Worm (Caenorhabditis elegans) whole organism, dauer: ENCODE results near the gene ZK1307.2.

Experiments
- unc-62 ChIP-seq: sonication (generic microtip); optimal IDR thresholded peaks from 2 replicates; lab custom pipeline; 2017; ENCODE audit warnings: missing biosample characterization, missing genetic modification reagents, missing genetic modification characterization

Gene ZK1307.2

DNA sequence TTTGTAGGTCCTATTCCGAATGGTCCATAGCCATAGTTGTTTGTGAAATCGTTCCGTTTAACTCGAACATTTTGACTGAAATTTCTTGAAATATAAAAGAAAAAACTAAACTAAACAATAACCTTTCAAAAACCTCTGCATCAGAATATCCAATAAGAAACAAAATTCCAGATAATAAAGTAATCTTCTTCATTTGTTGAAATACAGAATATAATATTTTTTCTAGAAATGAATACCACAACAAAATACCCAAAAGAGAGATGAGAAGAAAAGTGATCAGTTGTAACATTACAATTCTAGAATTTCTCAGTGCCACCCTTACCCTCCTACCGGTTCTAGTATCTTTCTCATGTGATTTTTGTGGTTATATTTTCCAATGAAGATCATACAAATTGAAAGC is at the start of gene ZK1307.2:
Gene ZK1307.2, minus strand, starts transcription at position 274 of the 400 bp plus-strand sequence.
- TF ChIP-seq unc-62 (GFP tag; lab: Kevin White, UChicago), result no peak

DNA sequence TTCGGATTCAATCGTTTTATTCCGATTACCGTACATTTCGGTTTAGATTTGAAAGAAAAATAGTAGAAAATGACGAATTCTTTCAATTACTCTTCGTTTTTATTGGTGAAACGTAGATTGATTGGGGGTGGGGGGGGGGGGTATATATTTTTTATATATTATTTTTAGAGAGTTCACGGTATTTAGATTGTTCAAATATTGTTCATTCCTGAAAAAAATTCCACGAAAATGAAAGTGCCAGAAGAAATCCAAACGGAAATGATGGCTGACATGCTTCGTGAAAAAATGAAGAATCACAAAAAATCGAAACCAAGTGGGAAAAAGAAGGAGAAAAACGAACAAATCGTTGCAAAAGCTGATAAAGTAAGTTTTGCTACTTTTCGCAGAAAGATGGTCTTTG is 46.6 kb upstream of the ZK1307.2 start, which contains the start of the genes Y53C12A.8 and Y53C12A.7:
Gene Y53C12A.8, minus strand, starts transcription at position 101 of the 400 bp plus-strand sequence.
Gene Y53C12A.7, plus strand, starts transcription at position 181 of the 400 bp plus-strand sequence.
- no peak for TF ChIP-seq unc-62 (GFP tag; lab: Kevin White, UChicago)

DNA sequence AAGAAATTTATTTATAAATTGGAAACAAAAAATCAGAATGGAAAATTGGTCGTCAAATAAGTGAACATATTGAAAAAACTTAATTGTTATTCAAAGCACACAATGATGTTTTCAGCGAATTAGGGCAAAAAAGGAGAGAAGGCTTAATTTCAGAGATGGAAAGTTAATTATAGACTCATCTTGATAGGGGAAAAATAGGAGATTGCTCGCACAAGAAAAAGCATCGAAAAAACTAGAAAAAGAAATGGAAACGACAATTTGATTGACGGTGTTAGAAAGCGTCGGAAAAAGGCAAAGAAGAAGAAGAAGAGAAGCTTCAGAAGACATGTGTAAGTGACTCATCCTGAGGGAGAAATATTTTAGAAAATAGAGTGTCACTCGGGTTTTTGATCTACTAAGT is 42.2 kb upstream of the ZK1307.2 start:
- TF ChIP-seq unc-62 (GFP tag; lab: Kevin White, UChicago), result no peak

DNA sequence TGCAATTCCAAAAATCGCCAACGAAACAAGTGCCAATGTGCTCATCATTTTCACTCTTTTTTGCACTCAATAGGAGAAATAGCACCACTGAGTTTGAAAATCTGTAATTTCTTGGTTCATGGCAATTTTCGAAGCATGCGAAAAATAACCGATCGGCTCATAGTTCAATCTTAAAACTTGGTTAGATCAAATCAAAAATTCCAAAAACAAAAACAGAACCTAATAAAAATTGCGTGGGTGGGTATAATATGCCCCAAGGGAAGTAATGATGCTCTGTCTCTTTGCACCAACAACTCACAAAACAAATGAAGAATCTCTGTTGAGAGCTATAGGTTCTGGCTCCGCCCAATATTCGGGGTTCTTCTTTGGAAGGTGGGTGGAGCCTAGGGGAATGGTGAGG is 38.1 kb upstream of the ZK1307.2 start, which contains the start of gene nlp-11:
Gene nlp-11, minus strand, starts transcription at position 101 of the 400 bp plus-strand sequence.
- TF ChIP-seq unc-62 (GFP tag; lab: Kevin White, UChicago), result no peak

DNA sequence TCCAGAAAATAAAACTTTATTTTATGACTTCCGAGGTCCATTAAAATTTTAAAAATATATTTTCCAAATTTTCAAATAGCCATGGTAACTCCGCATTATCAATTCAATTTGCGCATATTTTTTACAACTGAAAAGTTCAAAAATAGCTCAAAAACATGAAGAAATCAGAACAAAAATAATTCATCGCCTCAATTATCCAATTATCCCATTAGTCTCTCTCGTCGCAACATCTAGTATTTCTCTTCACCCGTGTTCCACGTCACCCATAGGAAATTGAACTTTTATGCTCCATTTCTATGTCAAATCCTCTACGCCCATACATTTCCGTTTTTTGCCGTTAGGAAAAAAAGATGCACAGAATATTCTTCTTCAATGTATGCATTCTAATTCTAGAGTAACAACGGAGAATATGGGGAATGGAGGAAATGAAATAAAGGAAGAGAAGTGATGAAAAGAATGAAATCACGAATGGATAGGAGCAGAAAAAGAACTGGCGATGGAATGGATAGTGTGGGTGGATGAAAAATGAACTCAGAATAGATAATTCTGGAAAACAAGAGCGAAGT is 36.4 kb upstream of the ZK1307.2 start:
- no peak for TF ChIP-seq unc-62 (GFP tag; lab: Kevin White, UChicago)

DNA sequence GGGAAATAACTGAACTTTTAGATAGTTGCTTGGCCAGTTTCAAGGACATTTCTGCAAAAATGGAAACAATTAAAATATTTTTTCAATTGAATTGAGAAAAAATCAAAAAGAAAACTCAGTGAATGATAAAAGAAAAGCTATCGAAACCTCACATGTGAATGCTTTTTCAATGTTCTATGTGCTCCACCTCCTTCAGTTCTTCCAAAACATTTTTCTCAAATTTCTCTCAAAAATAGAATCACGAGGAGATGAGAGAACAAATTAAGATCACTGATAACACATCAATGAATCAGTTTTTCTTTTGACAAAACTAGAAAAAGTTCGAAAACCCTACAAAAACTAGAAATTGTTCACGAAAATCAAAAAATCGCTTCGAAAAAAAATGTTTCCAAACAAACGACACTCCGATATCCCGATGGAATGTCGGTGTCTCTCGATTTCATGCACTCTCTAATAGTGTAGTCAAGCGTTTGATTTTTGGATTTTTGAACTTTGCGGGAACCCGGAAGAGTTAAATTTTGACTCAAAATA is 33.0 kb upstream of the ZK1307.2 start, which contains the start of gene ZK1320.9:
Gene ZK1320.9, minus strand, starts transcription at position 51 of the 531 bp plus-strand sequence.
- no peak for TF ChIP-seq unc-62 (GFP tag; lab: Kevin White, UChicago)

DNA sequence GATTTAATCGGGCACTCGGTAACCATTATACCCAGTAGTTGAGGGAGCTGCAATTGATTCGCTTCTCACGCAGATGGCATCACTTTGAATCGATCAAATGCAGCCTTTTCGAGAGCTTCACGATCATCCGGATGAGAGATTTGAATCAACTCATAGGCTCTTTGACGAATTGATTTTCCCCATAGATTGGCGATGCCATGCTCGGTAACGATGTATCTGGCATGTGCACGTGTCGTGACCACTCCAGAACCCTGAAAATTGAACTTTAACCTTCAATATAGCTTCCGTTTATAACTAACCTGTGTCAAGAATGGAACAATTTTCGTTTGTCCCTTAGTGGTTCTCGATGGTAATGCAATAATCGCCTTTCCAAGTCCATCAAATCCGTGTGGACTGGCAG is 30.4 kb upstream of the ZK1307.2 start:
- TF ChIP-seq unc-62 (GFP tag; lab: Kevin White, UChicago), result no peak

DNA sequence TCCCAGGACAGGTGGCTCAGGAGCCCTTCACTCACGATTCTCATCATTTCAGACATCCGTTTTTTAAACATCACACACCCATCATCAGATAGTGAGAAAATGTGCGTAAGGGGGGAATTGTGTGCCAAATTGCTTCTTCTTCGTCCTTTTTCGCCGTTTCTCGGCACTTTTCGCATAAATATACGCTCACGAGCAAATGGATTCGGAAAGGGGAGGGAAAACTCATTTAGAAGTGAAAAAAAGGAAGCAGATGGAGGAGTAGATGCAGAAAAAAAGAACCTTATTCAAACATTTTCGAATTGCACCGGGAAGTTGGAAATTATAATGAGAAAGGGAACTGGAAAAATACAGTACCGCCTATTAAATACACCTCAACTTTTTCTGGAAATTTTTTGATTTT is 28.3 kb upstream of the ZK1307.2 start:
- TF ChIP-seq unc-62 (GFP tag; lab: Kevin White, UChicago), result no peak

DNA sequence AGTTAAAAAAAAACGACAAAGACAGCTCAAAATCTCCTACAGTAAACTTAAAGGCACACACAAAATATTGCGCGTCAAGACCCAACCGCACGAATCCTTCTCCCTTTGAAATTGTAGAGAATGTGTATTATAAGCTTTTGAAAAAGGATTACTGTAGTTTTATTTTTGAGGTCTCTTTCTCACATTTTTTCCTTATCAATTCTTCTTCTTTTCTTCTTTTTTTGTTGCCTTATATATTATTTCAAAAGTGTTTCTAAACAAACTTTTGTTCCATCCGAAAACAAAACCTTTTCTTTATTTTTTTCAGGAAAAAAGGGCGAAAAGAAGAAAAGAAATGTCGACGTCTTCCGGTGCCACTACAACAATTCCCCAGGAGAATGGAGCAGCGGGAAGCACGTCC is 26.7 kb upstream of the ZK1307.2 start, which contains the start of gene ZK1320.13:
Gene ZK1320.13, plus strand, starts transcription at position 301 of the 400 bp plus-strand sequence.
- no peak for TF ChIP-seq unc-62 (GFP tag; lab: Kevin White, UChicago)

DNA sequence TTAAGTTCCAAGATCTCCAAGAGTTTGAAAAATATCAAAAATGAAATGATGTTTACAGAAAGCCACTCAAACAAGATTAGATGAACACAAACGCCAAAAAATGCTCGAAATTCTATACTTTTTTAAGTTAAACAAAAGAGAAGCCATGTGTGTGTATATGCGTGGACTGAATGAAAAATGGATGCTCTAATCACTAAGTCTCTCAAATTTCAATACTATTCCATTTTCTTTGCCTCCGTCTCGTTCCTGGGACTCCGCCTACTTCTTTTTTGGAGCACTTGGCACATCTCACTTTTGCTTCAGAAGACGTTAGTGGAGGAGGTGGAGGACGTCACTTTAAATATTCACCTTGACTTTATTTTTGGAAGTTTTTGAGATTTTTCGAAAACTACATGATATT is 26.1 kb upstream of the ZK1307.2 start:
- no peak for TF ChIP-seq unc-62 (GFP tag; lab: Kevin White, UChicago)

DNA sequence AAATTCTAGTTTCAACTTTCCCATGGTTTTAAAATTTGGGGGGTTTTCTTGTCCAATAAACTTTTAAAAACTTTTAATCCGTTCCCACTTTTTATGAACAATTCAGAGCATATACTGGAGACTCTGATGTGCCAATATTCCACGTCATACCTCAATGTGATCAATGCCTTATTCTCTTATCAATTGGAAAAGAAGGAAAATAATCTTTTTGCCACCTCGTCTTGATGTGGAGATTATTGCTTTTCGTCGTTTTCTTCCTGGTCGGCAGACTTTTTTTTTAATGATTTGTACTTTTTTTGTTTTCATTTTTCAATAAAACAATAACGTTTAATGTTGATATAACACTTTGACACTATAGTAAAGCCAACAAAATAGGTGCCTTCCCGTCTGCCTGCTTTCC is 23.7 kb upstream of the ZK1307.2 start:
- no peak for TF ChIP-seq unc-62 (GFP tag; lab: Kevin White, UChicago)

DNA sequence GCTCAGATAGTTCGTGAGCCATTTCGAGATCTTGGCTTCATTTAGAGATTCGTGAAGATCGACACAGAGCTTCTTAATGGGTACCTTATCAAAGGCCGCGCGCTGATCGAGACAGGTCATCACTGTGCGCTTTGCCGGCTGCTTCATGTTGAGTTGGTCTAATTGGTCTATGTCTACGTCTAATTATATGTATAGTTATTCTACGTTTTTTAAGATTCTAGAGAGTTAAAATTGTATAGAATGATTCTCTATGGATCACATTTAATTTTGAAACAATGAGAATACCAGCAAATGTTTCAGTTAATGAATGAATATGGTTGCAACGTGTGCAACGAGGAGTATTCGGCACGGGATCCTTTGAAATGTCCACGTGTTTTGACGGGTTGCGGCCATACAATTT is 20.9 kb upstream of the ZK1307.2 start, which contains the start of gene arc-1:
Gene arc-1, plus strand, starts transcription at position 301 of the 400 bp plus-strand sequence.
- no peak for TF ChIP-seq unc-62 (GFP tag; lab: Kevin White, UChicago)

DNA sequence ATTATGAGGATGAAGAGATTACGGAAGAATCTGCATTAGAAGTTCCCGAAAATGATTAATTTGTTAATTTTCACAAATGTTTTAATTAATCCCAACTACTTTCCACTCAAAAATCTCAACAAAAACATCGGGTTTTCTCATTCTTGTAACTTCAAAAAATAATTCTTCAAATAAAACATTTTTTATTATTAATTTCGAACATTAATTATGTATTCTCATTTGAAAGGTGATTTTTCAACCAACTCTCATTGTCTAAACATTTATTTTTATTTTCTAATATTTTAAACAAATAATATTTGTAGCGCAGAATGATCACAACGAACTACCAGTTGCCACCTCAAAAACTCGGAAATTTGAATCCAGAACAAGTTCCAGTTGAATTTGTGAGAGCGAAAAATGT is 17.6 kb upstream of the ZK1307.2 start, which contains the start of gene ZK1320.7:
Gene ZK1320.7, plus strand, starts transcription at position 301 of the 400 bp plus-strand sequence.
- no peak for TF ChIP-seq unc-62 (GFP tag; lab: Kevin White, UChicago)

DNA sequence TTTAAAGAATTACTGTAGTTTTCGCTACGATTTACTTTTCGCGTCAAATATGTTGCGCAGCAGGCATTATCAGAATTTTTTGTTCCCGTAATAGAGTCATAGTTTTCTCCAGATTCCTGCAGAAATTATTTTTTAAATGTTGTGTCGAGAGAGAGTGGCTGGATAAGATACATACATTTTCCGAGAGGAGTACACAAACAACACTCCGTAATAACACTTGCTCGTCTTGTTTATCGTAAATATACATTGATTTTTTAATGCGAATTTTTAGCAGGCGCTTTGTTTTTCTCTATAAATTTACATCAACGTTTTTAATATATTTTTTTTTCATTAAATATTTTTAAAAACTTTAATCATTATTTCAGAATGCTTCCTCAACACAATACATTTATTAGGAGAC is 15.2 kb upstream of the ZK1307.2 start, which contains the start of gene taf-8:
Gene taf-8, plus strand, starts transcription at position 360 of the 400 bp plus-strand sequence.
- no peak for TF ChIP-seq unc-62 (GFP tag; lab: Kevin White, UChicago)

DNA sequence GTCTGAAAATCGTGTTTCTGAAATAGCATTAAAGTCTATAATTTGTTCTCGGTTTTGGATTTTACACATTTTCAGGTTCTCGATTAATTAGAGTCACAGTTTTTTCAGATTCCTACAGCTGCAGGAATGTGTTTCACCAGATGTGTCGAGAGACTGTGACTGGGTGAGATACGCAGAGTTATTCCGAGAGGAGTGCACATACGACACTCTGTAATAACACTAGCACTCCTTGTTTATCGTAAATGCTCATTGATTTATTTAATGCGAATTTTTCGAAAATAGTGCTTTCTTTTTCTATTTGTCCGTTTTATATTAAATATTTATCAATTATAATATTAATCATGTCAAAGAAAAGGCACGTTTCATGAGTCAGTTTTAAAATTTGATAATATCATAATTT is 13.6 kb upstream of the ZK1307.2 start, which contains the start of gene ZK1320.11:
Gene ZK1320.11, plus strand, starts transcription at position 243 of the 400 bp plus-strand sequence.
- TF ChIP-seq unc-62 (GFP tag; lab: Kevin White, UChicago), result no peak

DNA sequence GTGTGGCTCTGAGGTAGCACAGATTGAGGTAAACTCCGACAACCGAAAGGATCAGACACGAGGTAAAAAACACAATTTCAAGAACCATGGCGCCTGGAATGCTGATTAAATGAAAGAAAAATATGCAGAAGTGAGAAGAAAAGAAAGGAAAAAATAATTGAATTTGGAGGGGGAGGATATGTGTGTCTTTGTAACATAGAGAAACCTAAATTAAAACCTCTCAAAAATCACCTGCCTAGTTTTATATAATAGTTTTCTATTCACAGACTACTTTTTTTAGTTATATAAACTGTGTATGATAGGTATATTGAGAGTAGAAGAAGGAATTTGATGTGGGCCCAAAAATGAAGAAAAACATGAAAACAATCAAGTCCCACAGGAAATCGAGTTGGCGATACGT is 11.8 kb upstream of the ZK1307.2 start, which contains the start of gene ZK1320.5:
Gene ZK1320.5, minus strand, starts transcription at position 101 of the 400 bp plus-strand sequence.
- no peak for TF ChIP-seq unc-62 (GFP tag; lab: Kevin White, UChicago)
